Worm (Caenorhabditis elegans) whole organism, young adult: ENCODE data around the gene Y57G11B.5.

ENCODE experiments used
- B0019.2 ChIP-seq: fragments of 200-800 bp; sonication (Bioruptor generic); conservative IDR thresholded peaks from 2 replicates; pipeline ENCODE4 v1.3.6; 2022; ENCODE audit warnings: missing genetic modification reagents, missing genetic modification characterization, missing compliant biosample characterization
- B0035.1 ChIP-seq: sonication (generic microtip); optimal IDR thresholded peaks from 2 replicates; lab custom pipeline; 2016; ENCODE audit warnings: missing genetic modification characterization, mild to moderate bottlenecking, missing compliant biosample characterization, missing genotype, missing genetic modification reagents
- D2030.7 ChIP-seq: fragments of 200-800 bp; sonication (Bioruptor generic); IDR thresholded peaks from 2 replicates; pipeline ENCODE4 v1.3.6; 2022; ENCODE audit warnings: missing genetic modification reagents, missing genetic modification characterization, missing compliant biosample characterization
- F37B4.10 ChIP-seq: fragments of 200-800 bp; sonication (Bioruptor generic); IDR thresholded peaks from 2 replicates; pipeline ENCODE4 v1.3.6; 2022; ENCODE audit warnings: missing genetic modification characterization, missing compliant biosample characterization
- F55B11.4 ChIP-seq: sonication (generic microtip); optimal IDR thresholded peaks from 2 replicates; lab custom pipeline; 2016; ENCODE audit warnings: missing compliant biosample characterization, missing genetic modification characterization, borderline replicate concordance; ENCODE audit not compliant: insufficient read depth
- F57A8.1 ChIP-seq: fragments of 200-800 bp; sonication (Bioruptor generic); optimal IDR thresholded peaks from 2 replicates; lab custom pipeline; 2018; ENCODE audit warnings: mild to moderate bottlenecking, missing genetic modification characterization, moderate library complexity, missing compliant biosample characterization
- T07F8.4 ChIP-seq: sonication (generic microtip); optimal IDR thresholded peaks from 2 replicates; lab custom pipeline; 2016; ENCODE audit warnings: mild to moderate bottlenecking, missing genetic modification characterization, moderate library complexity, missing compliant biosample characterization
- T26A5.8 ChIP-seq: sonication (generic microtip); optimal IDR thresholded peaks from 2 replicates; lab custom pipeline; 2016; ENCODE audit warnings: missing genetic modification characterization, missing compliant biosample characterization
- Y95B8A.8 ChIP-seq: fragments of 200-800 bp; sonication (Bioruptor generic); IDR thresholded peaks from 2 replicates; pipeline ENCODE4 v1.3.6; 2022; ENCODE audit warnings: missing genetic modification reagents, missing genetic modification characterization, missing compliant biosample characterization
- ZK185.1 ChIP-seq: sonication (generic microtip); optimal IDR thresholded peaks from 2 replicates; lab custom pipeline; 2016; ENCODE audit warnings: mild to moderate bottlenecking, missing genetic modification characterization, missing compliant biosample characterization; ENCODE audit not compliant: poor library complexity, severe bottlenecking
- attf-6 ChIP-seq: fragments of 200-800 bp; sonication (Bioruptor generic); IDR thresholded peaks from 2 replicates; pipeline ENCODE4 v1.3.6; 2022; ENCODE audit warnings: missing genetic modification reagents, missing genetic modification characterization, missing compliant biosample characterization
- bed-1 ChIP-seq: fragments of 200-800 bp; sonication (Bioruptor generic); IDR thresholded peaks from 2 replicates; pipeline ENCODE4 v1.3.6; 2022; ENCODE audit warnings: missing genetic modification reagents, missing genetic modification characterization, missing compliant biosample characterization
- bed-2 ChIP-seq: fragments of 200-800 bp; sonication (Bioruptor generic); IDR thresholded peaks from 2 replicates; pipeline ENCODE4 v1.3.6; 2022; ENCODE audit warnings: missing genetic modification reagents, missing genetic modification characterization, missing compliant biosample characterization
- cebp-1 ChIP-seq, 2 experiments: fragments of 200-800 bp in 1 of 2; sonication (Bioruptor generic) in 1 of 2; sonication (generic microtip) in 1 of 2; IDR thresholded peaks in 1 of 2; optimal IDR thresholded peaks in 1 of 2; 2 replicates each; pipeline versions ENCODE4 v1.3.6 to Lab custom; 2017 to 2022; ENCODE audit warnings: missing compliant biosample characterization in 2 of 2, missing genetic modification characterization in 2 of 2, mild to moderate bottlenecking in 1 of 2, missing genetic modification reagents in 1 of 2, moderate library complexity in 1 of 2
- ceh-40 ChIP-seq: fragments of 200-800 bp; sonication (Bioruptor generic); IDR thresholded peaks from 2 replicates; pipeline ENCODE4 v1.3.6; 2022; ENCODE audit warnings: missing genetic modification characterization, missing compliant biosample characterization
- ceh-79 ChIP-seq: sonication (generic microtip); optimal IDR thresholded peaks from 2 replicates; lab custom pipeline; 2017; ENCODE audit warnings: mild to moderate bottlenecking, missing genetic modification characterization, missing compliant biosample characterization
- ceh-91 ChIP-seq: fragments of 200-800 bp; sonication (Bioruptor generic); IDR thresholded peaks from 2 replicates; pipeline ENCODE4 v1.3.6; 2022; ENCODE audit warnings: missing genetic modification reagents, missing genetic modification characterization, missing compliant biosample characterization
- chd-7 ChIP-seq: sonication (generic microtip); optimal IDR thresholded peaks from 2 replicates; lab custom pipeline; 2016; ENCODE audit warnings: mild to moderate bottlenecking, missing genetic modification characterization, moderate library complexity, missing compliant biosample characterization
- dpff-1 ChIP-seq: sonication (generic microtip); optimal IDR thresholded peaks from 2 replicates; lab custom pipeline; 2017; ENCODE audit warnings: mild to moderate bottlenecking, missing genetic modification characterization, missing compliant biosample characterization
- dpl-1 ChIP-seq: fragments of 150-350 bp; optimal IDR thresholded peaks from 2 replicates; lab custom pipeline; 2014; ENCODE audit warnings: missing biosample characterization, missing genetic modification reagents, missing genetic modification characterization
- egrh-3 ChIP-seq: fragments of 200-800 bp; sonication (Bioruptor generic); IDR thresholded peaks from 2 replicates; pipeline ENCODE4 v1.3.6; 2022; ENCODE audit warnings: missing genetic modification reagents, missing genetic modification characterization, missing compliant biosample characterization
- hlh-26 ChIP-seq: fragments of 200-800 bp; sonication (Bioruptor generic); conservative IDR thresholded peaks from 2 replicates; pipeline ENCODE4 v1.3.6; 2022; ENCODE audit warnings: missing genetic modification reagents, missing genetic modification characterization, missing compliant biosample characterization
- hrde-1 ChIP-seq: sonication (generic microtip); optimal IDR thresholded peaks from 2 replicates; lab custom pipeline; 2016; ENCODE audit warnings: missing genetic modification characterization, mild to moderate bottlenecking, missing compliant biosample characterization, moderate library complexity, missing genotype, missing genetic modification reagents, borderline replicate concordance
- lag-1 ChIP-seq: fragments of 200-800 bp; sonication (Bioruptor generic); IDR thresholded peaks from 2 replicates; pipeline ENCODE4 v1.3.6; 2022; ENCODE audit warnings: missing genetic modification reagents, missing genetic modification characterization, missing compliant biosample characterization
- lin-35 ChIP-seq, 3 experiments: fragments of 150-350 bp in 2 of 3; sonication (generic microtip) in 1 of 3; optimal IDR thresholded peaks; 2 replicates each; lab custom pipeline; 2014 to 2018; ENCODE audit warnings: missing biosample characterization in 3 of 3, missing genetic modification characterization in 3 of 3, missing genetic modification reagents in 3 of 3
- lir-1 ChIP-seq: fragments of 200-800 bp; sonication (Bioruptor generic); conservative IDR thresholded peaks from 2 replicates; pipeline ENCODE4 v1.3.6; 2022; ENCODE audit warnings: missing genetic modification reagents, missing genetic modification characterization, missing compliant biosample characterization
- lsl-1 ChIP-seq: fragments of 200-800 bp; sonication (Bioruptor generic); optimal IDR thresholded peaks from 2 replicates; lab custom pipeline; 2018; ENCODE audit warnings: mild to moderate bottlenecking, missing genetic modification characterization, moderate library complexity, missing compliant biosample characterization
- madf-3 ChIP-seq: fragments of 200-800 bp; sonication (Bioruptor generic); IDR thresholded peaks from 2 replicates; pipeline ENCODE4 v1.3.6; 2022; ENCODE audit warnings: missing genetic modification reagents, missing genetic modification characterization, missing compliant biosample characterization
- nfya-1 ChIP-seq: sonication (generic microtip); optimal IDR thresholded peaks from 2 replicates; lab custom pipeline; 2017; ENCODE audit warnings: antibody characterized with exemption, missing compliant biosample characterization, missing genetic modification characterization, borderline replicate concordance; ENCODE audit not compliant: insufficient read depth
- nfya-2 ChIP-seq: fragments of 200-800 bp; sonication (Bioruptor generic); IDR thresholded peaks from 2 replicates; pipeline ENCODE4 v1.3.6; 2022; ENCODE audit warnings: missing genetic modification reagents, missing genetic modification characterization, missing compliant biosample characterization
- nfyb-1 ChIP-seq: fragments of 200-800 bp; sonication (Bioruptor generic); IDR thresholded peaks from 2 replicates; pipeline ENCODE4 v1.3.6; 2022; ENCODE audit warnings: missing genetic modification reagents, missing genetic modification characterization, missing compliant biosample characterization
- nhr-179 ChIP-seq: sonication (generic microtip); optimal IDR thresholded peaks from 2 replicates; lab custom pipeline; 2016; ENCODE audit warnings: mild to moderate bottlenecking, missing genetic modification characterization, missing compliant biosample characterization
- nhr-90 ChIP-seq: sonication (generic microtip); optimal IDR thresholded peaks from 2 replicates; lab custom pipeline; 2016; ENCODE audit warnings: missing genotype, mild to moderate bottlenecking, missing genetic modification characterization, missing compliant biosample characterization
- rcor-1 ChIP-seq: fragments of 200-800 bp; sonication (Bioruptor generic); IDR thresholded peaks from 2 replicates; pipeline ENCODE4 v1.3.6; 2022; ENCODE audit warnings: missing genetic modification reagents, missing genetic modification characterization, missing compliant biosample characterization
- rec-8 ChIP-seq, 2 experiments: sonication (generic microtip); optimal IDR thresholded peaks; 2 replicates each; lab custom pipeline; 2016; ENCODE audit warnings: mild to moderate bottlenecking in 2 of 2, missing genetic modification characterization in 2 of 2, missing genetic modification reagents in 2 of 2, missing genotype in 2 of 2, missing biosample characterization in 1 of 2, missing compliant biosample characterization in 1 of 2, moderate library complexity in 1 of 2
- snpc-4 ChIP-seq, 5 experiments: fragments of 150-350 bp in 1 of 5; sonication (generic microtip) in 4 of 5; optimal IDR thresholded peaks; 2 replicates each; lab custom pipeline; 2014 to 2018; ENCODE audit warnings: missing genetic modification characterization in 5 of 5, missing biosample characterization in 3 of 5, antibody characterized with exemption in 2 of 5, mild to moderate bottlenecking in 2 of 5, missing compliant biosample characterization in 2 of 5, missing genotype in 2 of 5, moderate library complexity in 2 of 5, missing genetic modification reagents in 1 of 5
- sptf-2 ChIP-seq: fragments of 200-800 bp; sonication (Bioruptor generic); optimal IDR thresholded peaks from 2 replicates; lab custom pipeline; 2018; ENCODE audit warnings: mild to moderate bottlenecking, missing genetic modification characterization, missing compliant biosample characterization
- tbp1 ChIP-seq: fragments of 200-800 bp; sonication (Bioruptor generic); optimal IDR thresholded peaks from 2 replicates; lab custom pipeline; 2018; ENCODE audit warnings: mild to moderate bottlenecking, missing genetic modification characterization, missing compliant biosample characterization
- unc-130 ChIP-seq: sonication (generic microtip); optimal IDR thresholded peaks from 2 replicates; lab custom pipeline; 2016; ENCODE audit warnings: missing genetic modification reagents, missing genetic modification characterization, missing compliant biosample characterization
- xnd-1 ChIP-seq: sonication (generic microtip); optimal IDR thresholded peaks from 2 replicates; lab custom pipeline; 2016; ENCODE audit warnings: missing genotype, missing genetic modification reagents, missing genetic modification characterization, missing compliant biosample characterization
- zfh-2 ChIP-seq: fragments of 200-800 bp; sonication (Bioruptor generic); conservative IDR thresholded peaks from 2 replicates; pipeline ENCODE4 v1.3.6; 2022; ENCODE audit warnings: missing genetic modification reagents, missing genetic modification characterization, missing compliant biosample characterization
- zim-3 ChIP-seq: sonication (generic microtip); optimal IDR thresholded peaks from 2 replicates; lab custom pipeline; 2017; ENCODE audit warnings: mild to moderate bottlenecking, missing genetic modification characterization, moderate library complexity, missing compliant biosample characterization
- ztf-28 ChIP-seq: fragments of 200-800 bp; sonication (Bioruptor generic); IDR thresholded peaks from 2 replicates; pipeline ENCODE4 v1.3.6; 2022; ENCODE audit warnings: missing genetic modification reagents, missing genetic modification characterization, missing compliant biosample characterization

The Y57G11B.5 gene

ce11 chrIV:14576471-14576870 lies 1.9 kb downstream of the Y57G11B.5 start (continued):
- no peak for TF ChIP-seq lin-35 (GFP tag; optimal IDR thresholded peaks at IDR 0.05; lab: Kevin White, UChicago)
- peak; percentile 29 for TF ChIP-seq nhr-90 (tag; lab: Kevin White, UChicago)
- no peak for TF ChIP-seq unc-130 (GFP tag; lab: Kevin White, UChicago)
- TF ChIP-seq zim-3 = no peak
- peak; percentile 57 for TF ChIP-seq rcor-1 (GFP tag; lab: Robert Waterston, UW)
- no peak for TF ChIP-seq sptf-2 (GFP tag; lab: Kevin White, UChicago)
- peak; percentile 42; the same call in 1 of the 2 replicates for TF ChIP-seq D2030.7 (GFP tag; lab: Robert Waterston, UW)
- TF ChIP-seq egrh-3 (GFP tag; lab: Robert Waterston, UW) = peak; percentile 55; the same call in 1 of the 2 replicates
- TF ChIP-seq hrde-1 (tag; lab: Kevin White, UChicago) = no peak
- TF ChIP-seq cebp-1 (GFP tag; IDR thresholded peaks at IDR 0.05; lab: Robert Waterston, UW) = no peak
- TF ChIP-seq cebp-1 (tag; optimal IDR thresholded peaks at IDR 0.05; lab: Kevin White, UChicago) = no peak
- no peak for TF ChIP-seq F37B4.10 (GFP tag; lab: Robert Waterston, UW)
- TF ChIP-seq lir-1 (GFP tag; lab: Robert Waterston, UW) = no peak
- TF ChIP-seq T26A5.8 (tag; lab: Kevin White, UChicago) = no peak
- TF ChIP-seq nhr-179 (tag; lab: Kevin White, UChicago) = no peak
- TF ChIP-seq ceh-91 (GFP tag; lab: Robert Waterston, UW) = 0 out of 2 replicates have a peak, but pooled peaks have one; percentile 28
- peak; percentile 39 for TF ChIP-seq T07F8.4 (tag; lab: Kevin White, UChicago)
- no peak for TF ChIP-seq Y95B8A.8 (GFP tag; lab: Robert Waterston, UW)
- peak; percentile 77; the same call in 1 of the 2 replicates for TF ChIP-seq nfyb-1 (GFP tag; lab: Robert Waterston, UW)
- no peak for TF ChIP-seq ceh-79 (tag; lab: Kevin White, UChicago)
- 0 out of 2 replicates have a peak, but pooled peaks have one; percentile 12 for TF ChIP-seq B0019.2 (GFP tag; lab: Robert Waterston, UW)
- TF ChIP-seq F55B11.4 (tag; lab: Kevin White, UChicago) = no peak
- peak; percentile 8 for TF ChIP-seq lsl-1 (GFP tag; lab: Kevin White, UChicago)
- no peak for TF ChIP-seq ceh-40 (GFP tag; lab: Robert Waterston, UW)
- no peak for TF ChIP-seq nfya-1 (tag; lab: Kevin White, UChicago)
- TF ChIP-seq bed-1 = no peak
- no peak for TF ChIP-seq zfh-2 (GFP tag; lab: Robert Waterston, UW)
- no peak for TF ChIP-seq F57A8.1 (GFP tag; lab: Kevin White, UChicago)
- TF ChIP-seq madf-3 = no peak
- no peak for TF ChIP-seq nfya-2
- no peak for TF ChIP-seq hlh-26
- TF ChIP-seq ZK185.1 = peak; percentile 36
- TF ChIP-seq tbp1 (GFP tag; lab: Kevin White, UChicago) = peak; percentile 96
- TF ChIP-seq ztf-28 = no peak
- no peak for TF ChIP-seq chd-7 (tag; lab: Kevin White, UChicago)
- no peak for TF ChIP-seq B0035.1

ce11 chrIV:14578650-14579193 lies 4.1 kb downstream of the Y57G11B.5 start, which contains the start of gene Y57G11B.8:
Gene Y57G11B.8 (minus strand): TSS chrIV:14578700.
- TF ChIP-seq T07F8.4 (tag; lab: Kevin White, UChicago) (no peak), lag-1 (GFP tag; lab: Robert Waterston, UW) (no peak), attf-6 (peak; percentile 40; the same call in 1 of the 2 replicates), bed-2 (GFP tag; lab: Robert Waterston, UW) (no peak), dpl-1 (no peak), rec-8 (tag; optimal IDR thresholded peaks at IDR 0.05; lab: Kevin White, UChicago) (no peak), xnd-1 (tag; lab: Kevin White, UChicago) (no peak), snpc-4 (GFP tag; optimal IDR thresholded peaks at IDR 0.05; lab: Kevin White, UChicago) (no peak), snpc-4 (tag; optimal IDR thresholded peaks at IDR 0.05; lab: Kevin White, UChicago) (peak in 1 of 4 experiments; percentile 52), dpff-1 (tag; lab: Kevin White, UChicago) (no peak), egrh-3 (GFP tag; lab: Robert Waterston, UW) (no peak)
